Worm (Caenorhabditis elegans) whole organism, L1 larva: Measurements from ENCODE around the gene kvs-4.

ENCODE experiments used
- dpl-1 ChIP-seq, 3 experiments: fragments of 150-350 bp in 2 of 3; sonication (generic microtip) in 1 of 3; optimal IDR thresholded peaks; 2 replicates each; lab custom pipeline; 2014 to 2017; ENCODE audit warnings: missing biosample characterization in 3 of 3, missing genetic modification characterization in 3 of 3, missing genetic modification reagents in 3 of 3
- egl-27 ChIP-seq, 2 experiments: fragments of 150-350 bp in 1 of 2; sonication (generic microtip); optimal IDR thresholded peaks; 3 replicates each; lab custom pipeline; 2017 to 2018; ENCODE audit warnings: missing biosample characterization in 2 of 2, missing genetic modification characterization in 2 of 2, missing genetic modification reagents in 2 of 2
- nhr-71 ChIP-seq: sonication (generic microtip); optimal IDR thresholded peaks from 2 replicates; lab custom pipeline; 2016; ENCODE audit warnings: mild to moderate bottlenecking, missing genetic modification characterization, moderate library complexity, missing compliant biosample characterization
- tbx-2 ChIP-seq: sonication (generic microtip); optimal IDR thresholded peaks from 2 replicates; lab custom pipeline; 2016; ENCODE audit warnings: missing genetic modification characterization, missing compliant biosample characterization
- unc-62 ChIP-seq: fragments of 150-350 bp; optimal IDR thresholded peaks from 2 replicates; lab custom pipeline; 2014; ENCODE audit warnings: missing biosample characterization, missing genetic modification reagents, missing genetic modification characterization

ce11 chrIII:10995156-10995555 lies 17.2 kb upstream of the kvs-4 start, which contains the start of gene dmsr-5:
- TF ChIP-seq egl-27 (tag; optimal IDR thresholded peaks at IDR 0.05; lab: Kevin White, UChicago) (no peak), tbx-2 (no peak), nhr-71 (tag; lab: Kevin White, UChicago) (no peak), unc-62 (GFP tag; lab: Kevin White, UChicago) (no peak), dpl-1 (GFP tag; optimal IDR thresholded peaks at IDR 0.05; lab: Kevin White, UChicago) (no peak)
